Fruit fly (Drosophila melanogaster) whole organism, embryonic: ENCODE measurements around the gene v.

Source experiments
- CG10959 ChIP-seq: fragments of 200-800 bp; sonication (Bioruptor generic); IDR thresholded peaks from 2 replicates; pipeline ENCODE4 v1.3.6; 2022; ENCODE audit warnings: missing biosample characterization, missing genetic modification characterization
- CG12769 ChIP-seq: fragments of 200-800 bp; sonication (Bioruptor generic); optimal IDR thresholded peaks from 2 replicates; lab custom pipeline; 2019; ENCODE audit warnings: missing biosample characterization, mild to moderate bottlenecking, missing genetic modification characterization, moderate library complexity
- CG17328 ChIP-seq: fragments of 200-800 bp; sonication (Bioruptor generic); IDR thresholded peaks from 2 replicates; pipeline ENCODE4 v1.3.6; 2022; ENCODE audit warnings: missing biosample characterization, missing genetic modification characterization
- CG2875 ChIP-seq: fragments of 200-800 bp; sonication (Bioruptor generic); optimal IDR thresholded peaks from 2 replicates; lab custom pipeline; 2017; ENCODE audit warnings: missing biosample characterization, mild to moderate bottlenecking, missing genetic modification characterization, missing genetic modification reagents
- CG30020 ChIP-seq: fragments of 200-800 bp; optimal IDR thresholded peaks from 2 replicates; lab custom pipeline; 2019; ENCODE audit warnings: missing biosample characterization, mild to moderate bottlenecking, missing genetic modification characterization, moderate library complexity
- CG30403 ChIP-seq: fragments of 200-800 bp; sonication (Bioruptor generic); optimal IDR thresholded peaks from 3 replicates; lab custom pipeline; 2016; ENCODE audit warnings: missing biosample characterization, missing genetic modification characterization
- CG31365 ChIP-seq: fragments of 200-800 bp; sonication (Bioruptor generic); optimal IDR thresholded peaks from 2 replicates; lab custom pipeline; 2018; ENCODE audit warnings: missing biosample characterization, mild to moderate bottlenecking, missing genetic modification characterization
- CG32532 ChIP-seq: fragments of 200-800 bp; sonication (Bioruptor generic); IDR thresholded peaks from 2 replicates; pipeline ENCODE4 v1.3.6; 2022; ENCODE audit warnings: missing biosample characterization, missing genetic modification characterization
- CG34224 ChIP-seq: fragments of 200-800 bp; sonication (Bioruptor generic); IDR thresholded peaks from 3 replicates; pipeline ENCODE4 v1.3.6; 2022; ENCODE audit warnings: missing biosample characterization, missing genetic modification characterization; ENCODE audit not compliant: partially characterized antibody
- CG43689 ChIP-seq: fragments of 200-800 bp; sonication (Bioruptor generic); IDR thresholded peaks from 2 replicates; pipeline ENCODE4 v1.3.6; 2022; ENCODE audit warnings: missing biosample characterization, missing genetic modification characterization
- CG6791 ChIP-seq: fragments of 200-800 bp; sonication (Bioruptor generic); IDR thresholded peaks from 3 replicates; pipeline ENCODE4 v1.3.6; 2022; ENCODE audit warnings: missing biosample characterization, missing genetic modification characterization; ENCODE audit not compliant: partially characterized antibody
- CG8281 ChIP-seq: fragments of 200-800 bp; sonication (Bioruptor generic); optimal IDR thresholded peaks from 2 replicates; lab custom pipeline; 2018; ENCODE audit warnings: missing biosample characterization, mild to moderate bottlenecking, missing genetic modification characterization, moderate library complexity
- CG8924 ChIP-seq: fragments of 200-800 bp; optimal IDR thresholded peaks from 3 replicates; lab custom pipeline; 2019; ENCODE audit warnings: missing biosample characterization, mild to moderate bottlenecking, missing genetic modification characterization, moderate library complexity
- Dbx ChIP-seq: fragments of 200-800 bp; sonication (Bioruptor generic); IDR thresholded peaks from 3 replicates; pipeline ENCODE4 v1.3.6; 2022; ENCODE audit warnings: missing biosample characterization, missing genetic modification characterization
- Dfd ChIP-seq, 2 experiments: fragments of >200 bp; optimal IDR thresholded peaks; 2 replicates each; lab custom pipeline; 2017; ENCODE audit warnings: missing biosample characterization in 2 of 2, missing genetic modification characterization in 2 of 2
- E2f2 ChIP-seq: fragments of 200-800 bp; sonication (Bioruptor generic); IDR thresholded peaks from 2 replicates; pipeline ENCODE4 v1.3.6; 2022; ENCODE audit warnings: missing biosample characterization, missing genetic modification characterization
- Ets97D ChIP-seq: fragments of 200-800 bp; sonication (Bioruptor generic); optimal IDR thresholded peaks from 3 replicates; lab custom pipeline; 2016; ENCODE audit warnings: missing biosample characterization, missing genetic modification characterization
- Jarid2 ChIP-seq: fragments of 200-800 bp; sonication (Bioruptor generic); optimal IDR thresholded peaks from 3 replicates; lab custom pipeline; 2017; ENCODE audit warnings: mild to moderate bottlenecking, missing biosample characterization, missing genetic modification reagents, missing genetic modification characterization
- Mes4 ChIP-seq: fragments of 200-800 bp; sonication (Bioruptor generic); optimal IDR thresholded peaks from 2 replicates; lab custom pipeline; 2016; ENCODE audit warnings: missing biosample characterization, missing genetic modification characterization
- NFAT ChIP-seq: fragments of 200-800 bp; sonication (Bioruptor generic); IDR thresholded peaks from 2 replicates; pipeline ENCODE4 v1.3.6; 2022; ENCODE audit warnings: missing biosample characterization, missing genetic modification characterization
- Opbp ChIP-seq: fragments of 200-800 bp; sonication (Bioruptor generic); IDR thresholded peaks from 3 replicates; pipeline ENCODE4 v1.3.6; 2022; ENCODE audit warnings: missing biosample characterization, missing genetic modification characterization; ENCODE audit not compliant: partially characterized antibody
- Scr ChIP-seq: fragments of 200-800 bp; sonication (Bioruptor generic); IDR thresholded peaks from 2 replicates; pipeline ENCODE4 v1.3.6; 2022; ENCODE audit warnings: missing biosample characterization, missing genetic modification characterization; ENCODE audit not compliant: partially characterized antibody
- Six4 ChIP-seq: fragments of 200-800 bp; sonication (Bioruptor generic); optimal IDR thresholded peaks from 2 replicates; lab custom pipeline; 2016; ENCODE audit warnings: missing biosample characterization, missing genetic modification characterization
- Sox100B ChIP-seq: fragments of 200-800 bp; sonication (Bioruptor generic); optimal IDR thresholded peaks from 3 replicates; lab custom pipeline; 2018; ENCODE audit warnings: missing biosample characterization, mild to moderate bottlenecking, missing genetic modification characterization
- Sry-β ChIP-seq: fragments of 200-800 bp; sonication (Bioruptor generic); optimal IDR thresholded peaks from 2 replicates; lab custom pipeline; 2018; ENCODE audit warnings: missing biosample characterization, mild to moderate bottlenecking, missing genetic modification characterization, moderate library complexity
- Trl ChIP-seq, 3 experiments: fragments of >200 bp in 2 of 3; fragments of 200-800 bp in 1 of 3; sonication (Bioruptor generic) in 1 of 3; optimal IDR thresholded peaks; 2 replicates in 1 of 3; 3 replicates in 2 of 3; lab custom pipeline; 2016 to 2017; ENCODE audit warnings: missing biosample characterization in 1 of 3, missing genetic modification characterization in 1 of 3
- ac ChIP-seq: fragments of 200-800 bp; sonication (Bioruptor generic); optimal IDR thresholded peaks from 3 replicates; lab custom pipeline; 2017; ENCODE audit warnings: missing biosample characterization, mild to moderate bottlenecking, missing genetic modification characterization
- ato ChIP-seq: fragments of 200-800 bp; sonication (Bioruptor generic); IDR thresholded peaks from 2 replicates; pipeline ENCODE4 v1.3.6; 2022; ENCODE audit warnings: missing biosample characterization, missing genetic modification characterization; ENCODE audit not compliant: partially characterized antibody
- bab2 ChIP-seq: fragments of 200-800 bp; sonication (Bioruptor generic); optimal IDR thresholded peaks from 2 replicates; lab custom pipeline; 2016; ENCODE audit warnings: missing biosample characterization, missing genetic modification characterization
- dysf ChIP-seq: fragments of 200-800 bp; sonication (Bioruptor generic); IDR thresholded peaks from 3 replicates; pipeline ENCODE4 v1.3.6; 2022; ENCODE audit warnings: missing biosample characterization, missing genetic modification characterization
- en ChIP-seq: fragments of 200-800 bp; sonication (Bioruptor generic); optimal IDR thresholded peaks from 2 replicates; lab custom pipeline; 2016; ENCODE audit warnings: missing biosample characterization, missing genetic modification characterization
- hbn ChIP-seq: fragments of 200-800 bp; sonication (Bioruptor generic); IDR thresholded peaks from 2 replicates; pipeline ENCODE4 v1.3.6; 2022; ENCODE audit warnings: missing biosample characterization, missing genetic modification characterization; ENCODE audit not compliant: partially characterized antibody
- psq ChIP-seq: fragments of 200-800 bp; sonication (Bioruptor generic); optimal IDR thresholded peaks from 2 replicates; lab custom pipeline; 2017; ENCODE audit warnings: missing biosample characterization, missing genetic modification characterization
- pzg ChIP-seq: fragments of 200-800 bp; sonication (Bioruptor generic); optimal IDR thresholded peaks from 3 replicates; lab custom pipeline; 2018; ENCODE audit warnings: missing biosample characterization, mild to moderate bottlenecking, missing genetic modification characterization, moderate library complexity
- repo ChIP-seq: fragments of 200-800 bp; sonication (Bioruptor generic); optimal IDR thresholded peaks from 2 replicates; lab custom pipeline; 2016; ENCODE audit warnings: missing biosample characterization, missing genetic modification characterization
- scrt ChIP-seq: fragments of 200-800 bp; sonication (Bioruptor generic); optimal IDR thresholded peaks from 2 replicates; lab custom pipeline; 2018; ENCODE audit warnings: missing biosample characterization, mild to moderate bottlenecking, missing genetic modification characterization, moderate library complexity
- sens ChIP-seq: fragments of 200-800 bp; sonication (Bioruptor generic); peaks from one replicate; lab custom pipeline; 2016; ENCODE audit warnings: missing biosample characterization, missing genetic modification characterization
- stwl ChIP-seq: fragments of 200-800 bp; sonication (Bioruptor generic); optimal IDR thresholded peaks from 3 replicates; lab custom pipeline; 2018; ENCODE audit warnings: missing biosample characterization, mild to moderate bottlenecking, missing genetic modification characterization, moderate library complexity
- tna ChIP-seq: fragments of 200-800 bp; sonication (Bioruptor generic); IDR thresholded peaks from 2 replicates; pipeline ENCODE4 v1.3.6; 2022; ENCODE audit warnings: missing biosample characterization, missing genetic modification characterization; ENCODE audit not compliant: partially characterized antibody
- trh ChIP-seq: fragments of 200-800 bp; sonication (Bioruptor generic); optimal IDR thresholded peaks from 2 replicates; lab custom pipeline; 2016; ENCODE audit warnings: missing biosample characterization, missing genetic modification characterization
- zen ChIP-seq: fragments of 200-800 bp; sonication (Bioruptor generic); optimal IDR thresholded peaks from 3 replicates; lab custom pipeline; 2018; ENCODE audit warnings: missing biosample characterization, mild to moderate bottlenecking, missing genetic modification characterization, moderate library complexity
- zen2 ChIP-seq: fragments of 200-800 bp; sonication (Bioruptor generic); IDR thresholded peaks from 3 replicates; pipeline ENCODE4 v1.3.6; 2022; ENCODE audit warnings: missing biosample characterization, missing genetic modification characterization; ENCODE audit not compliant: partially characterized antibody

The v gene

DNA sequence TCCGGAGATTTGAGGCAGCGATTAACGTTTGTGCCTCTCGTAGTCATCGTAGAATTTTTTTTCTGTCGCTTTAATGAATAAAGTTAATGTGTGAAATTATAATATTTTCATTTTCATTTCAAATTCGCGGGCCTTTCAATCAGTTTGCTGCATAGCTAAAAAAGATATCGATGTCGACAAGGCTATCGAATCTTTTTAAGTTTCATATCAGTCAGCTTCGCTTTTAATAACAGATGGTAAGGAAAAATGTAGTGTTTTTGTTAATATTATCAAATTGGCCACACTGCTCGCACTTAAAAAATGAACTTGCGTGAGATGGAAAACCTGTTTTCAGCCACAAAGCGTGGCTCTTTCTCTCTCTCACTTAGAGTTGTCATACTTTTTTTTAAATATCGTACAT lies 5.8 kb downstream of the v start (continued):
- TF ChIP-seq pzg (GFP tag; lab: Kevin White, UChicago) (peak; percentile 31), CG12769 (tag; lab: Kevin White, UChicago) (no peak), psq (GFP tag; lab: Kevin White, UChicago) (no peak), Sox100B (GFP tag; lab: Kevin White, UChicago) (no peak), Jarid2 (no peak), CG34224 (GFP tag; lab: Robert Waterston, UW) (peak; percentile 77), zen (tag; lab: Kevin White, UChicago) (no peak), stwl (tag; lab: Kevin White, UChicago) (peak; percentile 100), E2f2 (GFP tag; lab: Robert Waterston, UW) (peak; percentile 76), CG31365 (tag; lab: Kevin White, UChicago) (no peak), NFAT (GFP tag; lab: Robert Waterston, UW) (no peak), zen2 (GFP tag; lab: Robert Waterston, UW) (peak; percentile 69), dysf (GFP tag; lab: Robert Waterston, UW) (no peak), CG6791 (GFP tag; lab: Robert Waterston, UW) (peak; percentile 78), CG32532 (GFP tag; lab: Robert Waterston, UW) (no peak), ato (GFP tag; lab: Robert Waterston, UW) (no peak), CG8924 (tag; lab: Kevin White, UChicago) (no peak), CG10959 (no peak), sens (GFP tag; lab: Kevin White, UChicago) (no peak), Scr (GFP tag; lab: Robert Waterston, UW) (peak; percentile 54), Opbp (GFP tag; lab: Robert Waterston, UW) (peak; percentile 62; the same call in 2 of the 3 replicates), CG2875 (GFP tag; lab: Kevin White, UChicago) (no peak), CG30403 (GFP tag; lab: Kevin White, UChicago) (no peak), CG8281 (tag; lab: Kevin White, UChicago) (no peak), Dfd (GFP tag; optimal IDR thresholded peaks at IDR 0.05; lab: Kevin White, UChicago) (no peak), CG30020 (tag; lab: Kevin White, UChicago) (no peak), repo (GFP tag; lab: Kevin White, UChicago) (no peak), ac (no peak), bab2 (no peak), trh (GFP tag; lab: Kevin White, UChicago) (no peak), CG43689 (GFP tag; lab: Robert Waterston, UW) (no peak), Six4 (GFP tag; lab: Kevin White, UChicago) (no peak), Trl (optimal IDR thresholded peaks at IDR 0.05; lab: Kevin White, UChicago) (peak in 1 of 2 experiments; percentile 4), Trl (GFP tag; optimal IDR thresholded peaks at IDR 0.05; lab: Kevin White, UChicago) (no peak), tna (GFP tag; lab: Robert Waterston, UW) (no peak), Ets97D (GFP tag; lab: Kevin White, UChicago) (no peak), Sry-β (GFP tag; lab: Kevin White, UChicago) (no peak), hbn (GFP tag; lab: Robert Waterston, UW) (peak; percentile 61), en (GFP tag; lab: Kevin White, UChicago) (no peak), Mes4 (no peak), CG17328 (GFP tag; lab: Robert Waterston, UW) (no peak), Dbx (GFP tag; lab: Robert Waterston, UW) (no peak), scrt (GFP tag; lab: Kevin White, UChicago) (no peak)
